Worm (Caenorhabditis elegans): ENCODE measurements around the gene C04E7.3.

- no peak for TF ChIP-seq F10E7.11 (tag; optimal IDR thresholded peaks at IDR 0.05)
- no peak for TF ChIP-seq dpff-1 (tag; optimal IDR thresholded peaks at IDR 0.05)
- no peak for TF ChIP-seq rpc-1 (optimal IDR thresholded peaks at IDR 0.05)
- TF ChIP-seq rpc-1 (tag; optimal IDR thresholded peaks at IDR 0.05), result no peak
- TF ChIP-seq unc-130 (GFP tag; optimal IDR thresholded peaks at IDR 0.05), result no peak
- TF ChIP-seq xnd-1 (tag; optimal IDR thresholded peaks at IDR 0.05), result no peak
- no peak for TF ChIP-seq cebp-1 (GFP tag; IDR thresholded peaks at IDR 0.05)
- TF ChIP-seq cebp-1 (tag; optimal IDR thresholded peaks at IDR 0.05), result no peak
- no peak for TF ChIP-seq ceh-58 (GFP tag; IDR thresholded peaks at IDR 0.05)
- no peak for TF ChIP-seq C06A6.2 (GFP tag; conservative IDR thresholded peaks at IDR 0.05)
- TF ChIP-seq F52B5.7 (tag; optimal IDR thresholded peaks at IDR 0.05), result no peak
- TF ChIP-seq B0035.1 (tag; optimal IDR thresholded peaks at IDR 0.05), result no peak
- TF ChIP-seq ztf-6 (GFP tag; IDR thresholded peaks at IDR 0.05), result no peak
- no peak for TF ChIP-seq aptf-2 (GFP tag; conservative IDR thresholded peaks at IDR 0.05)
Measured at ce11 chrX:357792-358191, 10.8 kb upstream of the C04E7.3 start, which contains the start of gene C04E7.1.
